Worm (Caenorhabditis elegans) whole organism, L1 larva: ENCODE data around the gene W03A5.1.

Experiments used
- C04F5.9 ChIP-seq: sonication (generic microtip); optimal IDR thresholded peaks from 2 replicates; lab custom pipeline; 2016; ENCODE audit warnings: missing genetic modification characterization, missing compliant biosample characterization
- C34B4.2 ChIP-seq: sonication (generic microtip); optimal IDR thresholded peaks from 2 replicates; lab custom pipeline; 2017; ENCODE audit warnings: mild to moderate bottlenecking, missing genetic modification characterization, missing compliant biosample characterization
- F16B12.6 ChIP-seq: fragments of 150-350 bp; optimal IDR thresholded peaks from 2 replicates; lab custom pipeline; 2014; ENCODE audit warnings: missing biosample characterization, missing genetic modification characterization
- Y116A8C.19 ChIP-seq: sonication (generic microtip); optimal IDR thresholded peaks from 2 replicates; lab custom pipeline; 2016; ENCODE audit warnings: missing compliant biosample characterization, missing genetic modification characterization, borderline replicate concordance
- blmp-1 ChIP-seq: fragments of 150-350 bp; optimal IDR thresholded peaks from 2 replicates; lab custom pipeline; 2014; ENCODE audit warnings: missing biosample characterization, missing genetic modification characterization
- ceh-82 ChIP-seq, 3 experiments: fragments of 150-350 bp in 1 of 3; sonication (generic microtip) in 2 of 3; optimal IDR thresholded peaks; 2 replicates each; lab custom pipeline; 2014 to 2017; ENCODE audit warnings: missing biosample characterization in 3 of 3, missing genetic modification characterization in 3 of 3
- ceh-90 ChIP-seq: sonication (generic microtip); optimal IDR thresholded peaks from 2 replicates; lab custom pipeline; 2016; ENCODE audit warnings: missing genetic modification characterization, missing compliant biosample characterization
- ces-1 ChIP-seq: fragments of 150-350 bp; optimal IDR thresholded peaks from 2 replicates; lab custom pipeline; 2014; ENCODE audit warnings: missing biosample characterization, missing genetic modification reagents, missing genetic modification characterization
- dsc-1 ChIP-seq: sonication (generic microtip); optimal IDR thresholded peaks from 2 replicates; lab custom pipeline; 2016; ENCODE audit warnings: mild to moderate bottlenecking, missing genetic modification characterization, missing compliant biosample characterization
- elt-2 ChIP-seq: sonication (generic microtip); optimal IDR thresholded peaks from 2 replicates; lab custom pipeline; 2016; ENCODE audit warnings: missing genetic modification characterization, mild to moderate bottlenecking, inconsistent platforms, missing compliant biosample characterization, missing genetic modification reagents
- elt-3 ChIP-seq, 6 experiments: fragments of 150-350 bp in 1 of 6; sonication (generic microtip); optimal IDR thresholded peaks; 2 replicates each; lab custom pipeline; 2017 to 2018; ENCODE audit warnings: missing biosample characterization in 6 of 6, missing genetic modification characterization in 6 of 6, inconsistent platforms in 1 of 6
- ets-5 ChIP-seq: fragments of 200-800 bp; sonication (Bioruptor generic); IDR thresholded peaks from 2 replicates; pipeline ENCODE4 v1.3.6; 2022; ENCODE audit warnings: missing genetic modification characterization, missing compliant biosample characterization
- fkh-4 ChIP-seq: sonication (generic microtip); optimal IDR thresholded peaks from 2 replicates; lab custom pipeline; 2016; ENCODE audit warnings: missing compliant biosample characterization, missing genetic modification characterization, borderline replicate concordance
- hlh-4 ChIP-seq: sonication (generic microtip); optimal IDR thresholded peaks from 2 replicates; lab custom pipeline; 2016; ENCODE audit warnings: mild to moderate bottlenecking, missing genetic modification characterization, missing compliant biosample characterization
- jun-1 ChIP-seq: fragments of 150-350 bp; optimal IDR thresholded peaks from 2 replicates; lab custom pipeline; 2014; ENCODE audit warnings: missing biosample characterization, missing genetic modification reagents, missing genetic modification characterization
- lin-14 ChIP-seq: fragments of 200-800 bp; sonication (Bioruptor generic); optimal IDR thresholded peaks from 2 replicates; lab custom pipeline; 2018; ENCODE audit warnings: mild to moderate bottlenecking, missing genetic modification characterization, moderate library complexity, missing compliant biosample characterization
- lin-15B ChIP-seq: fragments of 150-350 bp; sonication (generic microtip); optimal IDR thresholded peaks from 3 replicates; lab custom pipeline; 2014; ENCODE audit warnings: missing biosample characterization, missing genetic modification characterization
- lir-3 ChIP-seq: sonication (generic microtip); optimal IDR thresholded peaks from 2 replicates; lab custom pipeline; 2016; ENCODE audit warnings: mild to moderate bottlenecking, missing genetic modification characterization, moderate library complexity, missing compliant biosample characterization; ENCODE audit not compliant: poor library complexity
- mab-9 ChIP-seq: fragments of 200-800 bp; sonication (Bioruptor generic); IDR thresholded peaks from 2 replicates; pipeline ENCODE4 v1.3.6; 2022; ENCODE audit warnings: missing genetic modification reagents, missing genetic modification characterization, missing compliant biosample characterization
- mdl-1 ChIP-seq, 2 experiments: fragments of 150-350 bp; optimal IDR thresholded peaks; 2 replicates each; lab custom pipeline; 2014 to 2017; ENCODE audit warnings: missing biosample characterization in 2 of 2, missing genetic modification characterization in 2 of 2, inconsistent platforms in 1 of 2
- mep-1 ChIP-seq: fragments of 150-350 bp; optimal IDR thresholded peaks from 2 replicates; lab custom pipeline; 2014; ENCODE audit warnings: missing biosample characterization, missing genetic modification characterization
- nhr-12 ChIP-seq: sonication (generic microtip); optimal IDR thresholded peaks from 2 replicates; lab custom pipeline; 2017; ENCODE audit warnings: missing biosample characterization, missing genetic modification characterization
- nhr-19 ChIP-seq: fragments of 200-800 bp; sonication (Bioruptor generic); conservative IDR thresholded peaks from 2 replicates; pipeline ENCODE4 v1.3.6; 2022; ENCODE audit warnings: missing genetic modification characterization, missing compliant biosample characterization
- nhr-237 ChIP-seq: fragments of 150-350 bp; optimal IDR thresholded peaks from 2 replicates; lab custom pipeline; 2014; ENCODE audit warnings: missing biosample characterization, missing genetic modification characterization
- nhr-71 ChIP-seq: sonication (generic microtip); optimal IDR thresholded peaks from 2 replicates; lab custom pipeline; 2016; ENCODE audit warnings: mild to moderate bottlenecking, missing genetic modification characterization, moderate library complexity, missing compliant biosample characterization
- nhr-76 ChIP-seq: sonication (generic microtip); optimal IDR thresholded peaks from 2 replicates; lab custom pipeline; 2017; ENCODE audit warnings: missing biosample characterization, missing genetic modification characterization
- nhr-85 ChIP-seq: sonication (generic microtip); peaks from one replicate; lab custom pipeline; 2016; ENCODE audit warnings: missing genetic modification characterization, inconsistent platforms, missing compliant biosample characterization
- pax-3 ChIP-seq: fragments of 200-800 bp; sonication (Bioruptor generic); optimal IDR thresholded peaks from 2 replicates; lab custom pipeline; 2018; ENCODE audit warnings: mild to moderate bottlenecking, missing genetic modification characterization, moderate library complexity, missing compliant biosample characterization
- rnt-1 ChIP-seq: sonication (generic microtip); optimal IDR thresholded peaks from 2 replicates; lab custom pipeline; 2016; ENCODE audit warnings: mild to moderate bottlenecking, missing genetic modification characterization, moderate library complexity, missing compliant biosample characterization
- skn-1 ChIP-seq: fragments of 150-350 bp; optimal IDR thresholded peaks from 2 replicates; lab custom pipeline; 2014; ENCODE audit warnings: missing biosample characterization, missing genetic modification characterization
- snu-23 ChIP-seq: sonication (generic microtip); optimal IDR thresholded peaks from 2 replicates; lab custom pipeline; 2016; ENCODE audit warnings: missing genetic modification characterization, missing compliant biosample characterization
- sox-4 ChIP-seq: sonication (generic microtip); optimal IDR thresholded peaks from 2 replicates; lab custom pipeline; 2016; ENCODE audit warnings: missing genetic modification characterization, missing compliant biosample characterization
- tbx-2 ChIP-seq: sonication (generic microtip); optimal IDR thresholded peaks from 2 replicates; lab custom pipeline; 2016; ENCODE audit warnings: missing genetic modification characterization, missing compliant biosample characterization
- unc-130 ChIP-seq: fragments of 150-350 bp; optimal IDR thresholded peaks from 2 replicates; lab custom pipeline; 2017; ENCODE audit warnings: missing biosample characterization, missing genetic modification characterization, inconsistent platforms
- unc-30 ChIP-seq: sonication (generic microtip); optimal IDR thresholded peaks from 2 replicates; lab custom pipeline; 2017; ENCODE audit warnings: missing biosample characterization, missing genetic modification characterization
- unc-62 ChIP-seq: fragments of 150-350 bp; optimal IDR thresholded peaks from 2 replicates; lab custom pipeline; 2014; ENCODE audit warnings: missing biosample characterization, missing genetic modification reagents, missing genetic modification characterization
- unc-86 ChIP-seq: sonication (generic microtip); optimal IDR thresholded peaks from 2 replicates; lab custom pipeline; 2016; ENCODE audit warnings: missing genetic modification characterization, missing compliant biosample characterization
- unc-98 ChIP-seq: fragments of 200-800 bp; sonication (Bioruptor generic); IDR thresholded peaks from 2 replicates; pipeline ENCODE4 v1.3.6; 2022; ENCODE audit warnings: missing genetic modification characterization, missing compliant biosample characterization
- zip-4 ChIP-seq: fragments of 200-800 bp; sonication (Bioruptor generic); optimal IDR thresholded peaks from 2 replicates; lab custom pipeline; 2018; ENCODE audit warnings: mild to moderate bottlenecking, missing genetic modification characterization, moderate library complexity, missing compliant biosample characterization
- ztf-4 ChIP-seq: fragments of 150-350 bp; optimal IDR thresholded peaks from 2 replicates; lab custom pipeline; 2014; ENCODE audit warnings: missing biosample characterization, missing genetic modification characterization

The W03A5.1 gene

ce11 chrIII:5421406-5421805 is 13.7 kb downstream of the W03A5.1 start (continued):
- TF ChIP-seq pax-3 (tag; lab: Kevin White, UChicago), result no peak
- TF ChIP-seq zip-4 (GFP tag; lab: Kevin White, UChicago), result no peak
- no peak for TF ChIP-seq jun-1 (tag; lab: Kevin White, UChicago)
- peak; percentile 73 for TF ChIP-seq lin-14 (GFP tag; lab: Kevin White, UChicago)
- TF ChIP-seq dsc-1 (tag; lab: Kevin White, UChicago), result peak; percentile 36
- TF ChIP-seq elt-3 (tag; optimal IDR thresholded peaks at IDR 0.05; lab: Kevin White, UChicago), result peak in 2 of 6 experiments; percentile 10 to 33
- no peak for TF ChIP-seq ztf-4 (tag; lab: Kevin White, UChicago)
- TF ChIP-seq nhr-237 (tag; lab: Kevin White, UChicago), result no peak
- TF ChIP-seq skn-1 (tag; lab: Kevin White, UChicago), result no peak
- TF ChIP-seq nhr-19 (GFP tag; lab: Robert Waterston, UW), result 0 out of 2 replicates have a peak, but pooled peaks have one; percentile 13
- no peak for TF ChIP-seq unc-30 (tag; lab: Kevin White, UChicago)
- no peak for TF ChIP-seq tbx-2 (tag; lab: Kevin White, UChicago)
- TF ChIP-seq mdl-1 (tag; optimal IDR thresholded peaks at IDR 0.05; lab: Kevin White, UChicago), result peak in 1 of 2 experiments; percentile 40
- TF ChIP-seq C34B4.2, result no peak
- peak; percentile 59 for TF ChIP-seq nhr-71 (tag; lab: Kevin White, UChicago)
- peak; percentile 11 for TF ChIP-seq elt-2 (tag; lab: Kevin White, UChicago)
- no peak for TF ChIP-seq Y116A8C.19 (tag; lab: Kevin White, UChicago)
- TF ChIP-seq ets-5, result no peak
- TF ChIP-seq blmp-1, result peak; percentile 93
- peak; percentile 70 for TF ChIP-seq rnt-1 (tag; lab: Kevin White, UChicago)
- no peak for TF ChIP-seq lir-3 (tag; lab: Kevin White, UChicago)
- TF ChIP-seq unc-62 (GFP tag; lab: Kevin White, UChicago), result no peak
- TF ChIP-seq lin-15B (tag; lab: Kevin White, UChicago), result no peak
- no peak for TF ChIP-seq nhr-76 (tag; lab: Kevin White, UChicago)
- TF ChIP-seq ces-1 (GFP tag; lab: Kevin White, UChicago), result no peak
- TF ChIP-seq snu-23 (GFP tag; lab: Kevin White, UChicago), result peak; percentile 51
- TF ChIP-seq nhr-12, result no peak
- no peak for TF ChIP-seq hlh-4 (tag; lab: Kevin White, UChicago)
- no peak for TF ChIP-seq ceh-90 (tag; lab: Kevin White, UChicago)
- TF ChIP-seq C04F5.9 (tag; lab: Kevin White, UChicago), result no peak

DNA sequence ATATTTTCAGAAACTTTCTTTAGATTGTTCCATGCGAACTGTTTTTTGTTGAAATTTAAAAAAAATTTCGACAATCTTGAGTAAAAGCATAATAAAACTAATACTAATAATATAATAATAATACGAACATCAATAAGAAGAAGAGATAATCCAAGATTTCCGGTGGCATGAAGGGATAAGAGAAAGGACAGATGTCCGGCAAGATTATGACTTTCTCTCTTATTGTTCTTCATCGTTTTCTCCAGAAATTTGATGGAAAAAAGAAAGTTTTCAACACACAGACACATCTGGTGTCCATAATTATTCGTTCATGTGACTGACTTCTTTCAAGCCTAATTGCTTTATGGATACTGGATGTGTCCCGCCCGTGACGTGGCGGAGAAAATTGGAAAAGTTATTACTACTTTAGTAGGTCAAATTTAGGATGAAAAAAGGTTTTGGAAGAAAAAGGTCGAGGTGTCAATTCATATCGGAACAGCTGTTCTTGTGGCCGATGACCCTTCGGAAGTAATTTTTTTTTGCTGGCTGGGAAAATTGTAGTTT is 14.9 kb downstream of the W03A5.1 start:
- TF ChIP-seq ceh-82 (tag; optimal IDR thresholded peaks at IDR 0.05; lab: Kevin White, UChicago) (no peak), blmp-1 (peak; percentile 91), fkh-4 (tag; lab: Kevin White, UChicago) (peak; percentile 59), nhr-237 (tag; lab: Kevin White, UChicago) (no peak), dsc-1 (tag; lab: Kevin White, UChicago) (peak; percentile 87), snu-23 (GFP tag; lab: Kevin White, UChicago) (no peak), unc-130 (no peak), unc-86 (no peak), ceh-90 (tag; lab: Kevin White, UChicago) (no peak), F16B12.6 (tag; lab: Kevin White, UChicago) (no peak), mab-9 (GFP tag; lab: Robert Waterston, UW) (no peak), nhr-76 (tag; lab: Kevin White, UChicago) (no peak), mep-1 (no peak), unc-98 (no peak), nhr-12 (no peak), jun-1 (tag; lab: Kevin White, UChicago) (no peak), nhr-85 (tag; lab: Kevin White, UChicago) (peak; percentile 9), sox-4 (tag; lab: Kevin White, UChicago) (no peak)
